Fruit fly (Drosophila melanogaster): Measurements from ENCODE around the gene CG2924.

Gene CG2924

DNA sequence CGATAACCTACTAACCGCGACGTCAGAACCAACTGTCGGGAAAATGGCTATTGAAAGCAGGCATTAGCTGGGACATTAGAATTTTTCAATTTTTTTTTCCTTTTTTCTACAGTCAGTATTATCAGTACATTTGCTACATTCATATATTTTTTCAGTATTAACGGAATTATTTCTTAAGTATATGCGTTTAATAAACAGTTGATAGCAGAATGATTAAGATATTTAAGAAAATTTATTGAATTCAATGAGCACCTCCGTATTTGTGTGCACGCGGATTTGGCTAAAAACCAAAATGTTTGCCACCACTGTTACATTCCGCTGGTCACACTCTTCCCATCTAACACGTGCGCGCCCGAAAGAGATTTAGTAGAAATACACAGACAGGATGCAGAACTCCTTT is 8.1 kb downstream of the CG2924 start, which contains the start of the genes temp and CG3071 (continued):
- TF ChIP-seq klu (GFP tag; IDR thresholded peaks at IDR 0.05), result peak; percentile 56; the same call in 1 of the 2 replicates
- peak; percentile 69 for TF ChIP-seq shn (GFP tag; optimal IDR thresholded peaks at IDR 0.05)
- peak; percentile 26; the same call in 1 of the 2 replicates for TF ChIP-seq esg (GFP tag; conservative IDR thresholded peaks at IDR 0.05)
- TF ChIP-seq CG13775 (GFP tag; optimal IDR thresholded peaks at IDR 0.05), result peak; percentile 78
- TF ChIP-seq Sry-δ (GFP tag; optimal IDR thresholded peaks at IDR 0.05), result peak; percentile 44
- peak; percentile 61 for TF ChIP-seq CG8924 (tag; optimal IDR thresholded peaks at IDR 0.05)
- no peak for TF ChIP-seq CG7271 (tag; optimal IDR thresholded peaks at IDR 0.05)
- no peak for TF ChIP-seq Ravus (GFP tag; IDR thresholded peaks at IDR 0.05)
- TF ChIP-seq CG5180 (GFP tag; optimal IDR thresholded peaks at IDR 0.05), result peak; percentile 6
- peak; percentile 62 for TF ChIP-seq ssp (GFP tag; IDR thresholded peaks at IDR 0.05)
- no peak for TF ChIP-seq TFAM (GFP tag; optimal IDR thresholded peaks at IDR 0.05)
- no peak for TF ChIP-seq Rx (GFP tag; IDR thresholded peaks at IDR 0.05)
- TF ChIP-seq hkb (optimal IDR thresholded peaks at IDR 0.05), result peak; percentile 81
- no peak for TF ChIP-seq hkb (GFP tag; IDR thresholded peaks at IDR 0.05)
- TF ChIP-seq CG10366 (GFP tag; IDR thresholded peaks at IDR 0.05), result peak; percentile 14; the same call in 1 of the 2 replicates
- no peak for TF ChIP-seq CG12219 (GFP tag; optimal IDR thresholded peaks at IDR 0.05)
- TF ChIP-seq D19B (GFP tag; optimal IDR thresholded peaks at IDR 0.05), result peak; percentile 38
- TF ChIP-seq CG6689 (GFP tag; IDR thresholded peaks at IDR 0.05), result peak; percentile 37
- TF ChIP-seq slou (GFP tag; optimal IDR thresholded peaks at IDR 0.05), result peak; percentile 48
- peak; percentile 50 for TF ChIP-seq CG12942 (GFP tag; optimal IDR thresholded peaks at IDR 0.05)
- no peak for TF ChIP-seq abd-A (tag; optimal IDR thresholded peaks at IDR 0.05)
- TF ChIP-seq croc (GFP tag; conservative IDR thresholded peaks at IDR 0.05), result no peak; the same call in 2 of the 3 replicates
- TF ChIP-seq CG15269 (tag; optimal IDR thresholded peaks at IDR 0.05), result peak; percentile 61
- TF ChIP-seq CG15601 (tag; optimal IDR thresholded peaks at IDR 0.05), result peak; percentile 63
- TF ChIP-seq CG1792 (GFP tag; optimal IDR thresholded peaks at IDR 0.05), result no peak
- TF ChIP-seq Oaz (GFP tag; IDR thresholded peaks at IDR 0.05), result no peak
- TF ChIP-seq fd102C (GFP tag; optimal IDR thresholded peaks at IDR 0.05), result no peak
- TF ChIP-seq disco-r (GFP tag; optimal IDR thresholded peaks at IDR 0.05), result no peak
- TF ChIP-seq br (optimal IDR thresholded peaks at IDR 0.05), result no peak
- no peak for TF ChIP-seq btn (GFP tag; optimal IDR thresholded peaks at IDR 0.05)
- TF ChIP-seq dmrt11E (tag; optimal IDR thresholded peaks at IDR 0.05), result peak; percentile 54
- no peak for TF ChIP-seq stc (GFP tag; IDR thresholded peaks at IDR 0.05)
- TF ChIP-seq CG9727 (GFP tag; optimal IDR thresholded peaks at IDR 0.05), result peak; percentile 74
- peak; percentile 75 for TF ChIP-seq CG3847 (GFP tag; IDR thresholded peaks at IDR 0.05)
- no peak for TF ChIP-seq gsb (GFP tag; IDR thresholded peaks at IDR 0.05)
- TF ChIP-seq zfh1 (GFP tag; IDR thresholded peaks at IDR 0.05), result no peak
- TF ChIP-seq CG8089 (GFP tag; optimal IDR thresholded peaks at IDR 0.05), result peak; percentile 7
- TF ChIP-seq CG17186 (GFP tag; optimal IDR thresholded peaks at IDR 0.05), result peak; percentile 64
- TF ChIP-seq CG10565 (GFP tag; optimal IDR thresholded peaks at IDR 0.05), result no peak
- TF ChIP-seq CG9609 (GFP tag; optimal IDR thresholded peaks at IDR 0.05), result peak; percentile 58
- no peak for TF ChIP-seq Awh (GFP tag; IDR thresholded peaks at IDR 0.05)
- no peak for TF ChIP-seq CG10959 (GFP tag; IDR thresholded peaks at IDR 0.05)
- no peak for TF ChIP-seq CG14050 (GFP tag; IDR thresholded peaks at IDR 0.05)
- TF ChIP-seq lov (optimal IDR thresholded peaks at IDR 0.05), result no peak
- no peak for TF ChIP-seq lov (GFP tag; IDR thresholded peaks at IDR 0.05)
- no peak for TF ChIP-seq sens-2 (GFP tag; IDR thresholded peaks at IDR 0.05)
- TF ChIP-seq pho (GFP tag; optimal IDR thresholded peaks at IDR 0.05), result peak; percentile 68
- no peak for TF ChIP-seq CkIIα-i1 (GFP tag; IDR thresholded peaks at IDR 0.05)
- TF ChIP-seq sc (optimal IDR thresholded peaks at IDR 0.05), result no peak
- TF ChIP-seq sc (GFP tag; optimal IDR thresholded peaks at IDR 0.05), result no peak
- no peak for TF ChIP-seq sr (GFP tag; IDR thresholded peaks at IDR 0.05)
- peak; percentile 37 for TF ChIP-seq Usf (GFP tag; optimal IDR thresholded peaks at IDR 0.05)
- no peak for TF ChIP-seq org-1 (GFP tag; optimal IDR thresholded peaks at IDR 0.05)
- TF ChIP-seq gce (GFP tag; IDR thresholded peaks at IDR 0.05), result no peak

All from whole organism, embryonic.